Worm (Caenorhabditis elegans) whole organism, L4/young adult: ENCODE data around the gene srlf-4.

Source experiments
- W03F9.2 ChIP-seq: fragments of 150-350 bp; optimal IDR thresholded peaks from 2 replicates; lab custom pipeline; 2014; ENCODE audit warnings: missing biosample characterization, missing genetic modification characterization
- dao-5 ChIP-seq: sonication (generic microtip); optimal IDR thresholded peaks from 2 replicates; lab custom pipeline; 2016; ENCODE audit warnings: missing genotype, missing genetic modification characterization, moderate library complexity, missing compliant biosample characterization
- him-1 ChIP-seq: sonication (generic microtip); optimal IDR thresholded peaks from 2 replicates; lab custom pipeline; 2016; ENCODE audit warnings: missing genotype, missing genetic modification reagents, missing genetic modification characterization, missing compliant biosample characterization

- no peak for TF ChIP-seq dao-5 (tag; lab: Kevin White, UChicago)
- TF ChIP-seq W03F9.2 (tag; lab: Kevin White, UChicago): no peak
- TF ChIP-seq him-1: no peak
These were observed 38.2 kb downstream of the srlf-4 start for ce11 chrIV:12886012-12886411.
